Worm (Caenorhabditis elegans) whole organism, young adult: ENCODE measurements around the gene inx-18.

Source experiments
- F55B11.4 ChIP-seq: sonication (generic microtip); optimal IDR thresholded peaks from 2 replicates; lab custom pipeline; 2016; ENCODE audit warnings: missing compliant biosample characterization, missing genetic modification characterization, borderline replicate concordance; ENCODE audit not compliant: insufficient read depth
- K12H6.12 ChIP-seq: fragments of 200-800 bp; sonication (Bioruptor generic); optimal IDR thresholded peaks from 2 replicates; lab custom pipeline; 2018; ENCODE audit warnings: mild to moderate bottlenecking, missing genetic modification characterization, missing compliant biosample characterization
- Y53G8AR.9 ChIP-seq: fragments of 200-800 bp; sonication (Bioruptor generic); conservative IDR thresholded peaks from 2 replicates; pipeline ENCODE4 v1.3.6; 2022; ENCODE audit warnings: missing genetic modification reagents, missing genetic modification characterization, missing compliant biosample characterization
- lsy-27 ChIP-seq: sonication (generic microtip); optimal IDR thresholded peaks from 2 replicates; lab custom pipeline; 2017; ENCODE audit warnings: missing genetic modification characterization, mild to moderate bottlenecking, missing compliant biosample characterization, antibody characterized with exemption, missing genotype, borderline replicate concordance; ENCODE audit not compliant: insufficient read depth
- sea-2 ChIP-seq: fragments of 200-800 bp; sonication (Bioruptor generic); IDR thresholded peaks from 2 replicates; pipeline ENCODE4 v1.3.6; 2022; ENCODE audit warnings: missing genetic modification characterization, missing compliant biosample characterization
- unc-62 ChIP-seq: fragments of 150-350 bp; optimal IDR thresholded peaks from 2 replicates; lab custom pipeline; 2014; ENCODE audit warnings: missing biosample characterization, missing genetic modification reagents, missing genetic modification characterization

- peak; percentile 81 for TF ChIP-seq unc-62 (GFP tag; lab: Kevin White, UChicago)
- no peak for TF ChIP-seq sea-2 (GFP tag; lab: Robert Waterston, UW)
- TF ChIP-seq K12H6.12 (tag; lab: Kevin White, UChicago) = no peak
- TF ChIP-seq lsy-27 (tag; lab: Kevin White, UChicago) = no peak
- no peak for TF ChIP-seq Y53G8AR.9 (GFP tag; lab: Robert Waterston, UW)
- TF ChIP-seq F55B11.4 = no peak
Observed at ce11 chrIV:625947-626548, 19.9 kb downstream of the inx-18 start.
